Fruit fly (Drosophila melanogaster) whole organism, embryonic: ENCODE results near the gene CG11178.
A peak's percentile ranks its signal among the peaks of the same experiment; 100 is the strongest.

Source experiments
- Adf1 ChIP-seq: fragments of 200-800 bp; sonication (Bioruptor generic); IDR thresholded peaks from 2 replicates; pipeline ENCODE4 v1.3.6; 2022; ENCODE audit warnings: missing biosample characterization, missing genetic modification characterization
- Bteb2 ChIP-seq: fragments of 200-800 bp; sonication (Bioruptor generic); optimal IDR thresholded peaks from 2 replicates; lab custom pipeline; 2016; ENCODE audit warnings: missing biosample characterization, missing genetic modification characterization
- CG10543 ChIP-seq: fragments of 200-800 bp; sonication (Bioruptor generic); optimal IDR thresholded peaks from 3 replicates; lab custom pipeline; 2017; ENCODE audit warnings: missing biosample characterization, mild to moderate bottlenecking, missing genetic modification characterization, moderate library complexity
- CG13894 ChIP-seq: fragments of 200-800 bp; sonication (Bioruptor generic); optimal IDR thresholded peaks from 3 replicates; lab custom pipeline; 2018; ENCODE audit warnings: missing biosample characterization, mild to moderate bottlenecking, missing genetic modification characterization, moderate library complexity
- CG14860 ChIP-seq: fragments of 200-800 bp; sonication (Bioruptor generic); IDR thresholded peaks from 3 replicates; pipeline ENCODE4 v1.3.6; 2022; ENCODE audit warnings: missing biosample characterization, missing genetic modification characterization; ENCODE audit not compliant: partially characterized antibody
- CG15073 ChIP-seq: fragments of 200-800 bp; sonication (Bioruptor generic); optimal IDR thresholded peaks from 2 replicates; lab custom pipeline; 2016; ENCODE audit warnings: missing biosample characterization, missing genetic modification characterization
- CG15514 ChIP-seq: fragments of 200-800 bp; sonication (Bioruptor generic); optimal IDR thresholded peaks from 3 replicates; lab custom pipeline; 2017; ENCODE audit warnings: missing biosample characterization, missing genetic modification characterization, mild to moderate bottlenecking, moderate library complexity, missing genetic modification reagents
- CG17385 ChIP-seq: fragments of 200-800 bp; sonication (Bioruptor generic); optimal IDR thresholded peaks from 3 replicates; lab custom pipeline; 2018; ENCODE audit warnings: missing biosample characterization, mild to moderate bottlenecking, missing genetic modification characterization
- CG17568 ChIP-seq: fragments of 200-800 bp; sonication (Bioruptor generic); optimal IDR thresholded peaks from 2 replicates; lab custom pipeline; 2018; ENCODE audit warnings: missing biosample characterization, mild to moderate bottlenecking, missing genetic modification characterization, moderate library complexity
- CG18262 ChIP-seq: fragments of 200-800 bp; optimal IDR thresholded peaks from 3 replicates; lab custom pipeline; 2019; ENCODE audit warnings: missing biosample characterization, mild to moderate bottlenecking, missing genetic modification characterization, moderate library complexity
- CG30431 ChIP-seq: fragments of 200-800 bp; sonication (Bioruptor generic); optimal IDR thresholded peaks from 2 replicates; lab custom pipeline; 2017; ENCODE audit warnings: missing biosample characterization, missing genetic modification characterization
- CG32767 ChIP-seq: fragments of 200-800 bp; sonication (Bioruptor generic); IDR thresholded peaks from 2 replicates; pipeline ENCODE4 v1.3.6; 2022; ENCODE audit warnings: missing biosample characterization, missing genetic modification characterization
- CG32772 ChIP-seq: fragments of 200-800 bp; sonication (Bioruptor generic); IDR thresholded peaks from 2 replicates; pipeline ENCODE4 v1.3.6; 2022; ENCODE audit warnings: missing biosample characterization, missing genetic modification characterization
- CG4360 ChIP-seq: fragments of 200-800 bp; sonication (Bioruptor generic); IDR thresholded peaks from 2 replicates; pipeline ENCODE4 v1.3.6; 2022; ENCODE audit warnings: missing biosample characterization, missing genetic modification characterization
- CG4854 ChIP-seq: fragments of 200-800 bp; sonication (Bioruptor generic); optimal IDR thresholded peaks from 2 replicates; lab custom pipeline; 2016; ENCODE audit warnings: missing biosample characterization, missing genetic modification characterization, inconsistent platforms
- CG7372 ChIP-seq: fragments of 200-800 bp; sonication (Bioruptor generic); IDR thresholded peaks from 2 replicates; pipeline ENCODE4 v1.3.6; 2022; ENCODE audit warnings: missing biosample characterization, missing genetic modification characterization
- CG7839 ChIP-seq: fragments of 200-800 bp; sonication (Bioruptor generic); optimal IDR thresholded peaks from 3 replicates; lab custom pipeline; 2018; ENCODE audit warnings: missing biosample characterization, mild to moderate bottlenecking, missing genetic modification characterization, moderate library complexity
- CG8089 ChIP-seq: fragments of 200-800 bp; sonication (Bioruptor generic); optimal IDR thresholded peaks from 3 replicates; lab custom pipeline; 2016; ENCODE audit warnings: missing biosample characterization, missing genetic modification characterization
- Camta ChIP-seq: fragments of 200-800 bp; sonication (Bioruptor generic); optimal IDR thresholded peaks from 2 replicates; lab custom pipeline; 2016; ENCODE audit warnings: missing biosample characterization, missing genetic modification characterization
- D ChIP-seq, 2 experiments: fragments of 200-800 bp in 1 of 2; fragments of >200 bp in 1 of 2; sonication (Bioruptor generic) in 1 of 2; optimal IDR thresholded peaks; 2 replicates in 1 of 2; 3 replicates in 1 of 2; lab custom pipeline; 2017; ENCODE audit warnings: mild to moderate bottlenecking in 1 of 2, missing biosample characterization in 1 of 2, missing genetic modification characterization in 1 of 2, missing genetic modification reagents in 1 of 2
- Doc3 ChIP-seq: fragments of 200-800 bp; sonication (Bioruptor generic); IDR thresholded peaks from 3 replicates; pipeline ENCODE4 v1.3.6; 2022; ENCODE audit warnings: missing biosample characterization, missing genetic modification characterization; ENCODE audit not compliant: partially characterized antibody
- Elba2 ChIP-seq: fragments of 200-800 bp; sonication (Bioruptor generic); optimal IDR thresholded peaks from 3 replicates; lab custom pipeline; 2016; ENCODE audit warnings: missing biosample characterization, missing genetic modification characterization
- Ets65A ChIP-seq: fragments of 200-800 bp; sonication (Bioruptor generic); peaks from one replicate; lab custom pipeline; 2016; ENCODE audit warnings: missing biosample characterization, missing genetic modification characterization
- Gsc ChIP-seq: fragments of 200-800 bp; sonication (Bioruptor generic); IDR thresholded peaks from 2 replicates; pipeline ENCODE4 v1.3.6; 2022; ENCODE audit warnings: missing biosample characterization, missing genetic modification characterization
- Gug ChIP-seq: fragments of 200-800 bp; sonication (Bioruptor generic); IDR thresholded peaks from 4 replicates; pipeline ENCODE4 v1.3.6; 2022; ENCODE audit warnings: missing biosample characterization, missing genetic modification characterization
- Hr39 ChIP-seq: fragments of >200 bp; optimal IDR thresholded peaks from 2 replicates; lab custom pipeline; 2017
- Kr ChIP-seq: fragments of 200-800 bp; sonication (Bioruptor generic); optimal IDR thresholded peaks from 2 replicates; lab custom pipeline; 2017; ENCODE audit warnings: missing biosample characterization, mild to moderate bottlenecking, missing genetic modification characterization
- Mes4 ChIP-seq: fragments of 200-800 bp; sonication (Bioruptor generic); optimal IDR thresholded peaks from 2 replicates; lab custom pipeline; 2016; ENCODE audit warnings: missing biosample characterization, missing genetic modification characterization
- Nf-YC ChIP-seq: fragments of 200-800 bp; optimal IDR thresholded peaks from 3 replicates; lab custom pipeline; 2019; ENCODE audit warnings: missing biosample characterization, mild to moderate bottlenecking, missing genetic modification characterization, moderate library complexity
- NfI ChIP-seq: fragments of 200-800 bp; sonication (Bioruptor generic); optimal IDR thresholded peaks from 3 replicates; lab custom pipeline; 2018; ENCODE audit warnings: missing biosample characterization, mild to moderate bottlenecking, missing genetic modification characterization, moderate library complexity
- PHDP ChIP-seq: fragments of 200-800 bp; sonication (Bioruptor generic); optimal IDR thresholded peaks from 3 replicates; lab custom pipeline; 2018; ENCODE audit warnings: missing biosample characterization, mild to moderate bottlenecking, missing genetic modification characterization, moderate library complexity
- Ptx1 ChIP-seq: fragments of 200-800 bp; sonication (Bioruptor generic); IDR thresholded peaks from 2 replicates; pipeline ENCODE4 v1.3.6; 2022; ENCODE audit warnings: missing biosample characterization, missing genetic modification characterization
- YL-1 ChIP-seq: fragments of 200-800 bp; sonication (Bioruptor generic); optimal IDR thresholded peaks from 3 replicates; lab custom pipeline; 2017; ENCODE audit warnings: missing biosample characterization, mild to moderate bottlenecking, missing genetic modification characterization
- ab ChIP-seq: fragments of 200-800 bp; sonication (Bioruptor generic); optimal IDR thresholded peaks from 2 replicates; lab custom pipeline; 2016; ENCODE audit warnings: missing biosample characterization, missing genetic modification characterization
- da ChIP-seq: fragments of 200-800 bp; sonication (Bioruptor generic); optimal IDR thresholded peaks from 2 replicates; lab custom pipeline; 2016; ENCODE audit warnings: missing biosample characterization, missing genetic modification characterization
- dimm ChIP-seq: fragments of 200-800 bp; sonication (Bioruptor generic); IDR thresholded peaks from 2 replicates; pipeline ENCODE4 v1.3.6; 2022; ENCODE audit warnings: missing biosample characterization, missing genetic modification characterization
- dmrt99B ChIP-seq: fragments of 200-800 bp; sonication (Bioruptor generic); optimal IDR thresholded peaks from 2 replicates; lab custom pipeline; 2018; ENCODE audit warnings: missing biosample characterization, mild to moderate bottlenecking, missing genetic modification characterization, moderate library complexity
- fru ChIP-seq: fragments of >200 bp; optimal IDR thresholded peaks from 2 replicates; lab custom pipeline; 2017
- gt ChIP-seq: fragments of 200-800 bp; sonication (Bioruptor generic); IDR thresholded peaks from 2 replicates; pipeline ENCODE4 v1.3.6; 2022; ENCODE audit warnings: missing biosample characterization, missing genetic modification characterization
- lab ChIP-seq: fragments of 200-800 bp; sonication (Bioruptor generic); optimal IDR thresholded peaks from 3 replicates; lab custom pipeline; 2017; ENCODE audit warnings: missing biosample characterization, missing genetic modification characterization, mild to moderate bottlenecking, moderate library complexity, missing genetic modification reagents
- nom ChIP-seq: fragments of 200-800 bp; sonication (Bioruptor generic); optimal IDR thresholded peaks from 2 replicates; lab custom pipeline; 2017; ENCODE audit warnings: missing biosample characterization, missing genetic modification characterization, mild to moderate bottlenecking, moderate library complexity, missing genetic modification reagents
- peb ChIP-seq: fragments of 200-800 bp; sonication (Bioruptor generic); IDR thresholded peaks from 2 replicates; pipeline ENCODE4 v1.3.6; 2022; ENCODE audit warnings: missing biosample characterization, missing genetic modification characterization
- pita ChIP-seq: fragments of 200-800 bp; sonication (Bioruptor generic); optimal IDR thresholded peaks from 2 replicates; lab custom pipeline; 2017; ENCODE audit warnings: missing biosample characterization, mild to moderate bottlenecking, missing genetic modification characterization
- rib ChIP-seq: fragments of 200-800 bp; sonication (Bioruptor generic); IDR thresholded peaks from 2 replicates; pipeline ENCODE4 v1.3.6; 2022; ENCODE audit warnings: missing biosample characterization, missing genetic modification characterization
- sens ChIP-seq: fragments of 200-800 bp; sonication (Bioruptor generic); peaks from one replicate; lab custom pipeline; 2016; ENCODE audit warnings: missing biosample characterization, missing genetic modification characterization
- slou ChIP-seq: fragments of 200-800 bp; sonication (Bioruptor generic); optimal IDR thresholded peaks from 3 replicates; lab custom pipeline; 2016; ENCODE audit warnings: missing biosample characterization, missing genetic modification characterization
- vfl ChIP-seq: fragments of 200-800 bp; sonication (Bioruptor generic); optimal IDR thresholded peaks from 2 replicates; lab custom pipeline; 2016; ENCODE audit warnings: missing biosample characterization, missing genetic modification characterization
- vvl ChIP-seq: fragments of 200-800 bp; sonication (Bioruptor generic); IDR thresholded peaks from 2 replicates; pipeline ENCODE4 v1.3.6; 2022; ENCODE audit warnings: missing biosample characterization, missing genetic modification characterization
- wdn ChIP-seq: fragments of 200-800 bp; sonication (Bioruptor generic); IDR thresholded peaks from 2 replicates; pipeline ENCODE4 v1.3.6; 2022; ENCODE audit warnings: missing biosample characterization, missing genetic modification characterization
- z ChIP-seq: fragments of 200-800 bp; sonication (Bioruptor generic); IDR thresholded peaks from 3 replicates; pipeline ENCODE4 v1.3.6; 2022; ENCODE audit warnings: missing biosample characterization, missing genetic modification characterization

CG11178 gene

dm6 chrX:13639998-13640691 is 34.7 kb downstream of the CG11178 start (continued):
- TF ChIP-seq pita (GFP tag; lab: Kevin White, UChicago) (no peak), Bteb2 (GFP tag; lab: Kevin White, UChicago) (peak; percentile 98), YL-1 (GFP tag; lab: Kevin White, UChicago) (peak; percentile 96), Doc3 (GFP tag; lab: Robert Waterston, UW) (no peak), CG30431 (GFP tag; lab: Kevin White, UChicago) (peak; percentile 97), Adf1 (peak; percentile 96), Hr39 (no peak), nom (peak; percentile 95), CG17385 (peak; percentile 98), Gug (GFP tag; lab: Robert Waterston, UW) (peak; percentile 98), CG17568 (GFP tag; lab: Kevin White, UChicago) (peak; percentile 98), CG8089 (GFP tag; lab: Kevin White, UChicago) (peak; percentile 99), CG15073 (GFP tag; lab: Kevin White, UChicago) (peak; percentile 87), vvl (GFP tag; lab: Robert Waterston, UW) (peak; percentile 100), sens (GFP tag; lab: Kevin White, UChicago) (peak; percentile 100), rib (GFP tag; lab: Robert Waterston, UW) (peak; percentile 98), CG7372 (GFP tag; lab: Robert Waterston, UW) (peak; percentile 99), NfI (GFP tag; lab: Kevin White, UChicago) (peak; percentile 99), PHDP (tag; lab: Kevin White, UChicago) (peak; percentile 99), slou (peak; percentile 96), vfl (GFP tag; lab: Kevin White, UChicago) (peak; percentile 97), Camta (peak; percentile 99), dmrt99B (peak; percentile 100), CG15514 (GFP tag; lab: Kevin White, UChicago) (peak; percentile 95), CG4854 (GFP tag; lab: Kevin White, UChicago) (peak; percentile 97), Nf-YC (tag; lab: Kevin White, UChicago) (peak; percentile 97), CG4360 (GFP tag; lab: Robert Waterston, UW) (peak; percentile 88), gt (GFP tag; lab: Robert Waterston, UW) (peak; percentile 96), D (optimal IDR thresholded peaks at IDR 0.05; lab: Kevin White, UChicago) (no peak), D (GFP tag; optimal IDR thresholded peaks at IDR 0.05; lab: Kevin White, UChicago) (peak; percentile 99), Elba2 (GFP tag; lab: Kevin White, UChicago) (peak; percentile 82), CG7839 (tag; lab: Kevin White, UChicago) (peak; percentile 99), da (GFP tag; lab: Kevin White, UChicago) (peak; percentile 97), wdn (peak; percentile 98), CG32772 (GFP tag; lab: Robert Waterston, UW) (peak; percentile 99), Gsc (peak; percentile 95), CG18262 (tag; lab: Kevin White, UChicago) (peak; percentile 99), Mes4 (GFP tag; lab: Kevin White, UChicago) (peak; percentile 99), fru (lab: Kevin White, UChicago) (no peak), lab (peak; percentile 99), peb (GFP tag; lab: Robert Waterston, UW) (peak; percentile 98), Ptx1 (GFP tag; lab: Robert Waterston, UW) (peak; percentile 99), CG10543 (GFP tag; lab: Kevin White, UChicago) (peak; percentile 98), dimm (GFP tag; lab: Robert Waterston, UW) (peak; percentile 97), CG14860 (GFP tag; lab: Robert Waterston, UW) (peak; percentile 67; the same call in 2 of the 3 replicates), ab (GFP tag; lab: Kevin White, UChicago) (peak; percentile 95), Ets65A (GFP tag; lab: Kevin White, UChicago) (peak; percentile 100), z (GFP tag; lab: Robert Waterston, UW) (peak; percentile 82), Kr (GFP tag; lab: Kevin White, UChicago) (peak; percentile 49), CG13894 (tag; lab: Kevin White, UChicago) (peak; percentile 96), CG32767 (peak; percentile 98)
